Worm (Caenorhabditis elegans) whole organism, L1 larva: ENCODE data around the gene C29F5.8.

Source experiments
- aly-2 ChIP-seq: fragments of 150-350 bp; optimal IDR thresholded peaks from 2 replicates; lab custom pipeline; 2014; ENCODE audit warnings: missing biosample characterization, missing genetic modification characterization
- ama-1 ChIP-seq: fragments of 150-350 bp; optimal IDR thresholded peaks from 2 replicates; lab custom pipeline; 2014
- fkh-10 ChIP-seq: sonication (generic microtip); optimal IDR thresholded peaks from 2 replicates; lab custom pipeline; 2017; ENCODE audit warnings: missing biosample characterization, missing genetic modification reagents, missing genetic modification characterization
- jun-1 ChIP-seq: fragments of 150-350 bp; optimal IDR thresholded peaks from 2 replicates; lab custom pipeline; 2014; ENCODE audit warnings: missing biosample characterization, missing genetic modification reagents, missing genetic modification characterization
- lin-13 ChIP-seq: fragments of 150-350 bp; optimal IDR thresholded peaks from 2 replicates; lab custom pipeline; 2014; ENCODE audit warnings: missing biosample characterization, missing genetic modification reagents, missing genetic modification characterization
- lin-15B ChIP-seq: fragments of 150-350 bp; sonication (generic microtip); optimal IDR thresholded peaks from 3 replicates; lab custom pipeline; 2014; ENCODE audit warnings: missing biosample characterization, missing genetic modification characterization
- lir-3 ChIP-seq: sonication (generic microtip); optimal IDR thresholded peaks from 2 replicates; lab custom pipeline; 2016; ENCODE audit warnings: mild to moderate bottlenecking, missing genetic modification characterization, moderate library complexity, missing compliant biosample characterization; ENCODE audit not compliant: poor library complexity
- nhr-11 ChIP-seq: fragments of 150-350 bp; optimal IDR thresholded peaks from 2 replicates; lab custom pipeline; 2014; ENCODE audit warnings: missing biosample characterization, missing genetic modification characterization
- nhr-12 ChIP-seq: sonication (generic microtip); optimal IDR thresholded peaks from 2 replicates; lab custom pipeline; 2017; ENCODE audit warnings: missing biosample characterization, missing genetic modification characterization
- nhr-90 ChIP-seq: sonication (generic microtip); optimal IDR thresholded peaks from 2 replicates; lab custom pipeline; 2016; ENCODE audit warnings: mild to moderate bottlenecking, missing genetic modification characterization, missing compliant biosample characterization; ENCODE audit not compliant: poor library complexity
- tbx-2 ChIP-seq: sonication (generic microtip); optimal IDR thresholded peaks from 2 replicates; lab custom pipeline; 2016; ENCODE audit warnings: missing genetic modification characterization, missing compliant biosample characterization
- unc-130 ChIP-seq: fragments of 150-350 bp; optimal IDR thresholded peaks from 2 replicates; lab custom pipeline; 2017; ENCODE audit warnings: missing biosample characterization, missing genetic modification characterization, inconsistent platforms
- vab-15 ChIP-seq: sonication (generic microtip); optimal IDR thresholded peaks from 2 replicates; lab custom pipeline; 2017; ENCODE audit warnings: missing genotype, mild to moderate bottlenecking, missing genetic modification characterization, missing compliant biosample characterization
- xbp-1 ChIP-seq: sonication (generic microtip); optimal IDR thresholded peaks from 2 replicates; lab custom pipeline; 2016; ENCODE audit warnings: missing genetic modification characterization, missing compliant biosample characterization

ce11 chrII:6283074-6283473, 23.2 kb upstream of the C29F5.8 start, which contains the start of gene F13H8.1:
- TF ChIP-seq lin-13 = no peak
- TF ChIP-seq xbp-1 (tag; lab: Kevin White, UChicago) = no peak
- TF ChIP-seq jun-1 (tag; lab: Kevin White, UChicago) = no peak
- TF ChIP-seq lin-15B (tag; lab: Kevin White, UChicago) = no peak
- TF ChIP-seq ama-1 (lab: Kevin White, UChicago) = no peak
- no peak for TF ChIP-seq lir-3 (tag; lab: Kevin White, UChicago)
- TF ChIP-seq unc-130 = no peak
- no peak for TF ChIP-seq aly-2 (tag; lab: Kevin White, UChicago)
- no peak for TF ChIP-seq tbx-2 (tag; lab: Kevin White, UChicago)
- no peak for TF ChIP-seq nhr-11 (tag; lab: Kevin White, UChicago)
- TF ChIP-seq fkh-10 (GFP tag; lab: Kevin White, UChicago) = no peak
- no peak for TF ChIP-seq vab-15
- TF ChIP-seq nhr-90 = no peak
- TF ChIP-seq nhr-12 (tag; lab: Kevin White, UChicago) = no peak
